Fruit fly (Drosophila melanogaster) whole organism, prepupa: ENCODE data around the gene EAChm.

Source experiments
- CG11294 ChIP-seq: fragments of 200-800 bp; sonication (Bioruptor generic); IDR thresholded peaks from 2 replicates; pipeline ENCODE4 v1.3.6; 2022; ENCODE audit warnings: missing biosample characterization, missing genetic modification characterization
- CG11762 ChIP-seq: fragments of 200-800 bp; sonication (Bioruptor generic); optimal IDR thresholded peaks from 3 replicates; lab custom pipeline; 2016; ENCODE audit warnings: missing biosample characterization, missing genetic modification characterization; ENCODE audit not compliant: insufficient read depth
- CG15336 ChIP-seq: fragments of 200-800 bp; sonication (Bioruptor generic); IDR thresholded peaks from 2 replicates; pipeline ENCODE4 v1.3.6; 2022; ENCODE audit warnings: missing biosample characterization, missing genetic modification characterization
- CG1621 ChIP-seq: fragments of 200-800 bp; sonication (Bioruptor generic); optimal IDR thresholded peaks from 3 replicates; lab custom pipeline; 2018; ENCODE audit warnings: missing biosample characterization, mild to moderate bottlenecking, missing genetic modification characterization
- CG16779 ChIP-seq: fragments of 200-800 bp; sonication (Bioruptor generic); optimal IDR thresholded peaks from 3 replicates; lab custom pipeline; 2017; ENCODE audit warnings: missing biosample characterization, mild to moderate bottlenecking, missing genetic modification characterization
- CG34406 ChIP-seq: fragments of 200-800 bp; sonication (Bioruptor generic); optimal IDR thresholded peaks from 3 replicates; lab custom pipeline; 2016; ENCODE audit warnings: missing biosample characterization, missing genetic modification characterization
- CG3919 ChIP-seq: fragments of 200-800 bp; sonication (Bioruptor generic); optimal IDR thresholded peaks from 3 replicates; lab custom pipeline; 2016; ENCODE audit warnings: missing biosample characterization, missing genetic modification characterization
- CG6163 ChIP-seq: fragments of 200-800 bp; sonication (Bioruptor generic); IDR thresholded peaks from 3 replicates; pipeline ENCODE4 v1.3.6; 2022; ENCODE audit warnings: missing biosample characterization, missing genetic modification characterization
- CG6276 ChIP-seq: fragments of 200-800 bp; sonication (Bioruptor generic); optimal IDR thresholded peaks from 2 replicates; lab custom pipeline; 2017; ENCODE audit warnings: missing biosample characterization, mild to moderate bottlenecking, missing genetic modification characterization
- CG6808 ChIP-seq: fragments of 200-800 bp; sonication (Bioruptor generic); optimal IDR thresholded peaks from 3 replicates; lab custom pipeline; 2017; ENCODE audit warnings: missing biosample characterization, missing genetic modification characterization, mild to moderate bottlenecking, moderate library complexity, missing genetic modification reagents
- CG6854 ChIP-seq: fragments of 200-800 bp; sonication (Bioruptor generic); optimal IDR thresholded peaks from 2 replicates; lab custom pipeline; 2017; ENCODE audit warnings: missing biosample characterization, mild to moderate bottlenecking, missing genetic modification characterization
- CG7368 ChIP-seq: fragments of 200-800 bp; sonication (Bioruptor generic); optimal IDR thresholded peaks from 3 replicates; lab custom pipeline; 2016; ENCODE audit warnings: missing biosample characterization, missing genetic modification characterization
- CG8119 ChIP-seq: fragments of 200-800 bp; sonication (Bioruptor generic); IDR thresholded peaks from 3 replicates; pipeline ENCODE4 v1.3.6; 2022; ENCODE audit warnings: missing biosample characterization, missing genetic modification characterization
- CG8319 ChIP-seq: fragments of 200-800 bp; sonication (Bioruptor generic); optimal IDR thresholded peaks from 3 replicates; lab custom pipeline; 2016; ENCODE audit warnings: missing biosample characterization, missing genetic modification characterization
- CG8632 ChIP-seq: fragments of 200-800 bp; sonication (Bioruptor generic); optimal IDR thresholded peaks from 3 replicates; lab custom pipeline; 2016; ENCODE audit warnings: missing biosample characterization, missing genetic modification characterization
- Eip78C ChIP-seq: fragments of 200-800 bp; sonication (Bioruptor generic); peaks from one replicate; lab custom pipeline; 2016; ENCODE audit warnings: missing biosample characterization, missing genetic modification characterization
- Ets96B ChIP-seq: fragments of 200-800 bp; optimal IDR thresholded peaks from 2 replicates; lab custom pipeline; 2019; ENCODE audit warnings: missing biosample characterization, mild to moderate bottlenecking, missing genetic modification characterization, moderate library complexity
- Gug ChIP-seq: fragments of 200-800 bp; sonication (Bioruptor generic); IDR thresholded peaks from 2 replicates; pipeline ENCODE4 v1.3.6; 2022; ENCODE audit warnings: missing biosample characterization, missing genetic modification characterization
- Hr38 ChIP-seq: sonication (Bioruptor generic); optimal IDR thresholded peaks from 2 replicates; lab custom pipeline; 2016; ENCODE audit warnings: missing biosample characterization, missing genetic modification characterization
- Hr39 ChIP-seq: fragments of 200-800 bp; sonication (Bioruptor generic); optimal IDR thresholded peaks from 2 replicates; lab custom pipeline; 2016; ENCODE audit warnings: missing biosample characterization, missing genetic modification characterization
- Hr4 ChIP-seq: fragments of 200-800 bp; sonication (Bioruptor generic); optimal IDR thresholded peaks from 3 replicates; lab custom pipeline; 2016; ENCODE audit warnings: missing biosample characterization, missing genetic modification characterization
- Lpt ChIP-seq: fragments of 200-800 bp; sonication (Bioruptor generic); optimal IDR thresholded peaks from 3 replicates; lab custom pipeline; 2016; ENCODE audit warnings: missing biosample characterization, missing genetic modification characterization
- Met ChIP-seq: fragments of 200-800 bp; sonication (Bioruptor generic); optimal IDR thresholded peaks from 3 replicates; lab custom pipeline; 2016; ENCODE audit warnings: missing biosample characterization, missing genetic modification characterization
- OdsH ChIP-seq: fragments of 200-800 bp; sonication (Bioruptor generic); optimal IDR thresholded peaks from 3 replicates; lab custom pipeline; 2016; ENCODE audit warnings: missing biosample characterization, missing genetic modification characterization
- Smox ChIP-seq: fragments of 200-800 bp; sonication (Bioruptor generic); optimal IDR thresholded peaks from 3 replicates; lab custom pipeline; 2016; ENCODE audit warnings: missing biosample characterization, missing genetic modification characterization
- Sox102F ChIP-seq: fragments of 200-800 bp; sonication (Bioruptor generic); optimal IDR thresholded peaks from 2 replicates; lab custom pipeline; 2016; ENCODE audit warnings: missing biosample characterization, mild to moderate bottlenecking, missing genetic modification characterization
- Sox14 ChIP-seq: fragments of 200-800 bp; sonication (Bioruptor generic); optimal IDR thresholded peaks from 3 replicates; lab custom pipeline; 2016; ENCODE audit warnings: missing biosample characterization, missing genetic modification characterization
- achi ChIP-seq: fragments of 200-800 bp; sonication (Bioruptor generic); optimal IDR thresholded peaks from 3 replicates; lab custom pipeline; 2016; ENCODE audit warnings: missing biosample characterization, missing genetic modification characterization
- acj6 ChIP-seq: fragments of 200-800 bp; sonication (Bioruptor generic); optimal IDR thresholded peaks from 3 replicates; lab custom pipeline; 2016; ENCODE audit warnings: missing biosample characterization, missing genetic modification characterization
- cyc ChIP-seq: fragments of 200-800 bp; sonication (Bioruptor generic); optimal IDR thresholded peaks from 3 replicates; lab custom pipeline; 2016; ENCODE audit warnings: missing biosample characterization, missing genetic modification characterization
- dsx ChIP-seq: fragments of 200-800 bp; optimal IDR thresholded peaks from 3 replicates; lab custom pipeline; 2019; ENCODE audit warnings: missing biosample characterization, mild to moderate bottlenecking, missing genetic modification characterization, moderate library complexity; ENCODE audit not compliant: poor library complexity, severe bottlenecking
- eg ChIP-seq: fragments of 200-800 bp; sonication (Bioruptor generic); IDR thresholded peaks from 3 replicates; pipeline ENCODE4 v1.3.6; 2022; ENCODE audit warnings: missing biosample characterization, missing genetic modification characterization
- esn ChIP-seq: fragments of 200-800 bp; sonication (Bioruptor generic); optimal IDR thresholded peaks from 2 replicates; lab custom pipeline; 2016; ENCODE audit warnings: missing biosample characterization, mild to moderate bottlenecking, missing genetic modification characterization, moderate library complexity
- fkh ChIP-seq: fragments of 200-800 bp; sonication (Bioruptor generic); optimal IDR thresholded peaks from 3 replicates; lab custom pipeline; 2017; ENCODE audit warnings: missing biosample characterization, mild to moderate bottlenecking, missing genetic modification characterization, moderate library complexity
- lz ChIP-seq: fragments of 200-800 bp; sonication (Bioruptor generic); optimal IDR thresholded peaks from 3 replicates; lab custom pipeline; 2016; ENCODE audit warnings: missing biosample characterization, missing genetic modification characterization
- net ChIP-seq: fragments of 200-800 bp; sonication (Bioruptor generic); optimal IDR thresholded peaks from 3 replicates; lab custom pipeline; 2016; ENCODE audit warnings: missing biosample characterization, missing genetic modification characterization
- pdm3 ChIP-seq: fragments of 200-800 bp; sonication (Bioruptor generic); optimal IDR thresholded peaks from 3 replicates; lab custom pipeline; 2016; ENCODE audit warnings: missing biosample characterization, missing genetic modification characterization
- salr ChIP-seq, 2 experiments: fragments of 200-800 bp; sonication (Bioruptor generic); optimal IDR thresholded peaks; 3 replicates each; lab custom pipeline; 2016 to 2018; ENCODE audit warnings: missing biosample characterization in 2 of 2, missing genetic modification characterization in 2 of 2, mild to moderate bottlenecking in 1 of 2
- svp ChIP-seq: fragments of 200-800 bp; sonication (Bioruptor generic); peaks from one replicate; lab custom pipeline; 2016; ENCODE audit warnings: missing biosample characterization, missing genetic modification characterization
- topi ChIP-seq: fragments of 200-800 bp; sonication (Bioruptor generic); optimal IDR thresholded peaks from 3 replicates; lab custom pipeline; 2016; ENCODE audit warnings: missing biosample characterization, missing genetic modification characterization
- vri ChIP-seq: fragments of 200-800 bp; sonication (Bioruptor generic); optimal IDR thresholded peaks from 3 replicates; lab custom pipeline; 2016; ENCODE audit warnings: missing biosample characterization, mild to moderate bottlenecking, missing genetic modification characterization

EAChm gene

DNA sequence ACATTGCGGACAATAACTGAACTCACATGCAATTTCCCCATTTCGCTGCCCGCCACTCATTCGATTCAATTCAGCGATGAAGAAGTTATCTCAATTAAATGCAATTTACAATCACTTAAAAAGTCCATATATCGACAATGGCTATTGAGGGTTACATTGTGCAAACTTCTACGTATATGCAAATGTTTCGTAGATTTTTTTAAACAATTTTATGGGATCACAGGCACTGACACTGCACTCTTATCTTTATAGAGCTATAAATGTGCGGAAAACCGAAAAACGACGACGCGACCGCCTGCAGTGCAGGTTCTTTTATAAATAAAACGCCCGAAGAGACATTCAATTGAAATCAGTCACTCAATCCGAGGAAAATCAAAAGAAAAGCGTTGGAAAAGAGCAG lies 33.7 kb downstream of the EAChm start:
- peak; percentile 5 for TF ChIP-seq CG6276 (GFP tag; lab: Kevin White, UChicago)
- peak; percentile 95 for TF ChIP-seq svp (GFP tag; lab: Kevin White, UChicago)
- TF ChIP-seq CG11762 (GFP tag; lab: Kevin White, UChicago), result no peak
- TF ChIP-seq CG6808 (GFP tag; lab: Kevin White, UChicago), result no peak
- TF ChIP-seq cyc (GFP tag; lab: Kevin White, UChicago), result no peak
- TF ChIP-seq CG11294, result no peak
- TF ChIP-seq CG15336, result peak; percentile 17; the same call in 1 of the 2 replicates
- TF ChIP-seq Lpt (GFP tag; lab: Kevin White, UChicago), result no peak
- TF ChIP-seq lz, result no peak
- no peak for TF ChIP-seq vri (GFP tag; lab: Kevin White, UChicago)
- no peak for TF ChIP-seq Hr39

dm6 chr3L:15089083-15089704 lies 34.6 kb downstream of the EAChm start:
- TF ChIP-seq eg (GFP tag; lab: Robert Waterston, UW) (no peak), CG8632 (GFP tag; lab: Kevin White, UChicago) (no peak)

DNA sequence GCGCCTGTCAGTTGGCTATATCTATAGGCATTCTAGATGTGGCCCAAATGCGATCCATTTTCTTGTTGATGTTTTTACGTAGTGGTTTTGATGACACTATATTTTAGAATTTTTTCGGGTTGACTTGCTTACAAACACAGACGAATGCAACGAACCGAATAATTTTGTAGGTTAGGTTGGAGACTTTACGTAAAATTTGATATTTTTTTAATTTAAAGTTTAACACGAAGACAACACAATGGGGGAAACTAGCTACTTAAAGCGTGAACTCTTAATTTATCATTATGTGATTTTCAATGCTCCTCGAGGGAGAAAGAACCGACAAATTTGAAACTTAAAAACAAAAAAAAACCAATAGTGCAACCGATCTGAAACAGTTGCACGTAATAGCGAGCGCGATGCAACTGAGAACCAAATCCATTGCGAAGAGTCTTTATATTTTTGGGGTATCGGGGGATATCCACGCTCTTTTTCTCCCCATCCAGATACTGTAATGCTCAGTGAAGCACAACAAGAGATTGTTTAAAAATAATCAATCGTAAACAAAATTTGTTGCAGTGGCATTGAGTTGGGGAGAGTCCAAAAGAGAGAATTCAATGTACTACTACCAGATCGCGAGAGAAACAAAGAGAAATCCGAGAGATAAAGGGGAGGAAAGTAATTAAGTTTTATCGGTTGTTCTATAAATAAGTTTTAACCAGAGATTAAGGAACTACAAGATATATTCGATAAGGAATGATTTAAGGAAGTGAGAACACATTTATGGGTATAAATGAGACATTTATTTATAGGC lies 35.5 kb downstream of the EAChm start:
- TF ChIP-seq Smox (GFP tag; lab: Kevin White, UChicago) (no peak), eg (GFP tag; lab: Robert Waterston, UW) (no peak), Sox14 (GFP tag; lab: Kevin White, UChicago) (no peak), dsx (no peak), CG8119 (GFP tag; lab: Robert Waterston, UW) (no peak), net (GFP tag; lab: Kevin White, UChicago) (no peak), CG6854 (GFP tag; lab: Kevin White, UChicago) (no peak), Eip78C (no peak), vri (GFP tag; lab: Kevin White, UChicago) (no peak), esn (GFP tag; lab: Kevin White, UChicago) (no peak), cyc (GFP tag; lab: Kevin White, UChicago) (no peak), CG16779 (tag; lab: Kevin White, UChicago) (no peak), Hr39 (no peak), Hr4 (no peak)

dm6 chr3L:15093929-15094588 lies 39.5 kb downstream of the EAChm start:
- TF ChIP-seq fkh (GFP tag; lab: Kevin White, UChicago) (peak; percentile 66), Gug (no peak), CG6163 (no peak), CG1621 (tag; lab: Kevin White, UChicago) (no peak), CG7368 (GFP tag; lab: Kevin White, UChicago) (no peak), CG15336 (peak; percentile 44; the same call in 1 of the 2 replicates), CG11294 (no peak), net (GFP tag; lab: Kevin White, UChicago) (no peak), CG8119 (GFP tag; lab: Robert Waterston, UW) (no peak), Sox14 (GFP tag; lab: Kevin White, UChicago) (peak; percentile 17), CG34406 (GFP tag; lab: Kevin White, UChicago) (peak; percentile 15), CG8319 (GFP tag; lab: Kevin White, UChicago) (no peak), topi (peak; percentile 44), esn (GFP tag; lab: Kevin White, UChicago) (peak; percentile 37), Sox102F (GFP tag; lab: Kevin White, UChicago) (peak; percentile 32), salr (GFP tag; optimal IDR thresholded peaks at IDR 0.05; lab: Kevin White, UChicago) (no peak), Ets96B (tag; lab: Kevin White, UChicago) (no peak), Hr4 (peak; percentile 19), pdm3 (GFP tag; lab: Kevin White, UChicago) (peak; percentile 35), achi (GFP tag; lab: Kevin White, UChicago) (no peak), acj6 (GFP tag; lab: Kevin White, UChicago) (no peak), eg (GFP tag; lab: Robert Waterston, UW) (peak; percentile 48; the same call in 1 of the 3 replicates), Hr38 (GFP tag; lab: Kevin White, UChicago) (no peak), dsx (no peak), vri (GFP tag; lab: Kevin White, UChicago) (peak; percentile 77), CG6276 (GFP tag; lab: Kevin White, UChicago) (no peak), Hr39 (peak; percentile 20), OdsH (GFP tag; lab: Kevin White, UChicago) (peak; percentile 14), CG3919 (GFP tag; lab: Kevin White, UChicago) (no peak), Met (GFP tag; lab: Kevin White, UChicago) (peak; percentile 4)
